Fruit fly (Drosophila melanogaster): ENCODE data around the gene Anp.

The Anp gene

dm6 chr3R:30189836-30190235 is 19.9 kb upstream of the Anp start (continued):
- TF ChIP-seq Smox (GFP tag; optimal IDR thresholded peaks at IDR 0.05) = peak; percentile 73
- peak; percentile 91 for TF ChIP-seq Eip78C (GFP tag)
- peak; percentile 76 for TF ChIP-seq CG3919 (GFP tag; optimal IDR thresholded peaks at IDR 0.05)
- peak; percentile 60 for TF ChIP-seq CG7368 (GFP tag; optimal IDR thresholded peaks at IDR 0.05)
- peak; percentile 63 for TF ChIP-seq CG3032 (tag; optimal IDR thresholded peaks at IDR 0.05)
- TF ChIP-seq CG34406 (GFP tag; optimal IDR thresholded peaks at IDR 0.05) = peak; percentile 75
- TF ChIP-seq esn (GFP tag; optimal IDR thresholded peaks at IDR 0.05) = peak; percentile 80
- peak; percentile 24 for TF ChIP-seq CG11762 (GFP tag; optimal IDR thresholded peaks at IDR 0.05; ENCODE audit: insufficient read depth)
- TF ChIP-seq Blimp-1 (GFP tag; optimal IDR thresholded peaks at IDR 0.05) = peak; percentile 21
- peak; percentile 71 for TF ChIP-seq pdm3 (GFP tag; optimal IDR thresholded peaks at IDR 0.05)
- peak; percentile 77 for TF ChIP-seq CG6792 (GFP tag; optimal IDR thresholded peaks at IDR 0.05)
- peak; percentile 70 for TF ChIP-seq Sox15 (GFP tag; optimal IDR thresholded peaks at IDR 0.05)
- TF ChIP-seq cyc (GFP tag; optimal IDR thresholded peaks at IDR 0.05) = peak; percentile 67
- peak; percentile 44; the same call in 2 of the 3 replicates for TF ChIP-seq CG8119 (GFP tag; IDR thresholded peaks at IDR 0.05)
- peak; percentile 73 for TF ChIP-seq acj6 (GFP tag; optimal IDR thresholded peaks at IDR 0.05)
- TF ChIP-seq CG6163 (GFP tag; IDR thresholded peaks at IDR 0.05) = peak; percentile 80
- no peak for TF ChIP-seq fkh (GFP tag; optimal IDR thresholded peaks at IDR 0.05)
- no peak for TF ChIP-seq Hr38 (GFP tag; optimal IDR thresholded peaks at IDR 0.05)
- TF ChIP-seq Eip75B (GFP tag; optimal IDR thresholded peaks at IDR 0.05) = peak; percentile 74
- TF ChIP-seq Gug (GFP tag; IDR thresholded peaks at IDR 0.05) = 0 out of 2 replicates have a peak, but pooled peaks have one; percentile 29
- TF ChIP-seq Eip93F (GFP tag; optimal IDR thresholded peaks at IDR 0.05) = peak; percentile 19
- TF ChIP-seq Hr39 (GFP tag; optimal IDR thresholded peaks at IDR 0.05) = peak; percentile 74
- TF ChIP-seq CG6808 (GFP tag; optimal IDR thresholded peaks at IDR 0.05) = peak; percentile 58
- TF ChIP-seq dac (GFP tag; optimal IDR thresholded peaks at IDR 0.05) = no peak
- peak; percentile 69 for TF ChIP-seq Met (GFP tag; optimal IDR thresholded peaks at IDR 0.05)
- TF ChIP-seq Ets21C (GFP tag; optimal IDR thresholded peaks at IDR 0.05) = peak; percentile 57
- TF ChIP-seq Ets96B (tag; optimal IDR thresholded peaks at IDR 0.05) = peak; percentile 60
- peak; percentile 39 for TF ChIP-seq fd59A (GFP tag; optimal IDR thresholded peaks at IDR 0.05)
- TF ChIP-seq CG8319 (GFP tag; optimal IDR thresholded peaks at IDR 0.05) = peak; percentile 53
- TF ChIP-seq CG6854 (GFP tag; optimal IDR thresholded peaks at IDR 0.05) = peak; percentile 16

- no peak for TF ChIP-seq fd85E (GFP tag; optimal IDR thresholded peaks at IDR 0.05)
- peak; percentile 35 for TF ChIP-seq CG6854 (GFP tag; optimal IDR thresholded peaks at IDR 0.05)
- TF ChIP-seq Gug (GFP tag; IDR thresholded peaks at IDR 0.05) = no peak
- TF ChIP-seq ss (GFP tag; optimal IDR thresholded peaks at IDR 0.05) = no peak
- no peak for TF ChIP-seq spab (GFP tag; optimal IDR thresholded peaks at IDR 0.05)
- peak; percentile 18 for TF ChIP-seq fkh (GFP tag; optimal IDR thresholded peaks at IDR 0.05)
These were observed 18.7 kb upstream of the Anp start, which contains the start of gene CG9747 for dm6 chr3R:30191047-30191446. CG9747 (minus strand) TSS chr3R:30191252.

DNA sequence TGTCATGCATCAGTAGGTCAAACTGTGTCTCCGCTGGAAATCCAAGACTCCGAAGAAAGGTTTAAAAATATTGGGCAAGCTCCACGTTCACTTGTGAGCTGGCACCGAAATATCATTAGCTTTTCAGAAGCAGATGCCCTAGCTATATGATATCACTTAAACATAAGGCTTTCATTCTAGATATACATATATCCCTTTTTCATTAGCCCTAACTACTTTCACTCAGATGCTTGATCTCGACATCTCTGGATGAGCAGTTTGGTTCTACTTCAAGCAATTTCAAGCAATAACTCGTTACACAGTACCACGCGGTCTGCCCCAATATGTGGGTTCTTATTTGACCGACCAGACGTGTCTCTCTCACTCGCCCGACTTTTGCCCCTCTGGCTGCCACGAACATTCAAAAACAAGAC is 18.3 kb upstream of the Anp start:
- TF ChIP-seq CG4318 (GFP tag; optimal IDR thresholded peaks at IDR 0.05) (peak; percentile 36), spab (GFP tag; optimal IDR thresholded peaks at IDR 0.05) (peak; percentile 30), CG31627 (GFP tag; optimal IDR thresholded peaks at IDR 0.05) (peak; percentile 84), Hr4 (GFP tag; optimal IDR thresholded peaks at IDR 0.05) (peak; percentile 1), OdsH (GFP tag; optimal IDR thresholded peaks at IDR 0.05) (peak; percentile 67), ss (GFP tag; optimal IDR thresholded peaks at IDR 0.05) (peak; percentile 58 to 59), vri (GFP tag; optimal IDR thresholded peaks at IDR 0.05) (peak; percentile 4), CG6792 (GFP tag; optimal IDR thresholded peaks at IDR 0.05) (peak; percentile 66), Hr39 (GFP tag; optimal IDR thresholded peaks at IDR 0.05) (peak; percentile 81), CG9139 (GFP tag; optimal IDR thresholded peaks at IDR 0.05) (no peak), CG3032 (tag; optimal IDR thresholded peaks at IDR 0.05) (peak; percentile 12), CG10669 (GFP tag; optimal IDR thresholded peaks at IDR 0.05) (peak; percentile 4), acj6 (GFP tag; optimal IDR thresholded peaks at IDR 0.05) (peak; percentile 71), CG6276 (GFP tag; optimal IDR thresholded peaks at IDR 0.05) (peak; percentile 26), CG34406 (GFP tag; optimal IDR thresholded peaks at IDR 0.05) (peak; percentile 71), Eip93F (GFP tag; optimal IDR thresholded peaks at IDR 0.05) (no peak), CG11294 (GFP tag; IDR thresholded peaks at IDR 0.05) (no peak), esn (GFP tag; optimal IDR thresholded peaks at IDR 0.05) (peak; percentile 85), CG8319 (GFP tag; optimal IDR thresholded peaks at IDR 0.05) (peak; percentile 55), fkh (GFP tag; optimal IDR thresholded peaks at IDR 0.05) (no peak), CG3919 (GFP tag; optimal IDR thresholded peaks at IDR 0.05) (peak; percentile 62), Ets96B (tag; optimal IDR thresholded peaks at IDR 0.05) (no peak), CG8119 (GFP tag; IDR thresholded peaks at IDR 0.05) (peak; percentile 34; the same call in 1 of the 3 replicates), CG6808 (GFP tag; optimal IDR thresholded peaks at IDR 0.05) (peak; percentile 15), dsx (GFP tag; optimal IDR thresholded peaks at IDR 0.05; ENCODE audit: poor library complexity, severe bottlenecking) (no peak), dac (GFP tag; optimal IDR thresholded peaks at IDR 0.05) (no peak), Lpt (GFP tag; optimal IDR thresholded peaks at IDR 0.05) (no peak), CG6854 (GFP tag; optimal IDR thresholded peaks at IDR 0.05) (no peak), achi (GFP tag; optimal IDR thresholded peaks at IDR 0.05) (peak; percentile 30), fd59A (GFP tag; optimal IDR thresholded peaks at IDR 0.05) (peak; percentile 44)
